Fruit fly (Drosophila melanogaster) S2 (cell line): ENCODE measurements around the gene spri.
A peak's percentile ranks its signal among the peaks of the same experiment; 100 is the strongest.

Source experiments
- CG8478 ChIP-seq: fragments of >200 bp; optimal IDR thresholded peaks from 2 replicates; lab custom pipeline; 2018
- CTCF ChIP-seq, 2 experiments: fragments of >200 bp; optimal IDR thresholded peaks; 2 replicates each; lab custom pipeline; 2018

spri gene

dm6 chrX:10473510-10474212 lies 111.6 kb downstream of the spri start, which contains the start of gene CG2889:
CG2889 (plus strand) TSS chrX:10473938.
- TF ChIP-seq CG8478 (no peak), CTCF (optimal IDR thresholded peaks at IDR 0.05; lab: Kevin White, UChicago) (peak in 1 of 2 experiments; percentile 14)

DNA sequence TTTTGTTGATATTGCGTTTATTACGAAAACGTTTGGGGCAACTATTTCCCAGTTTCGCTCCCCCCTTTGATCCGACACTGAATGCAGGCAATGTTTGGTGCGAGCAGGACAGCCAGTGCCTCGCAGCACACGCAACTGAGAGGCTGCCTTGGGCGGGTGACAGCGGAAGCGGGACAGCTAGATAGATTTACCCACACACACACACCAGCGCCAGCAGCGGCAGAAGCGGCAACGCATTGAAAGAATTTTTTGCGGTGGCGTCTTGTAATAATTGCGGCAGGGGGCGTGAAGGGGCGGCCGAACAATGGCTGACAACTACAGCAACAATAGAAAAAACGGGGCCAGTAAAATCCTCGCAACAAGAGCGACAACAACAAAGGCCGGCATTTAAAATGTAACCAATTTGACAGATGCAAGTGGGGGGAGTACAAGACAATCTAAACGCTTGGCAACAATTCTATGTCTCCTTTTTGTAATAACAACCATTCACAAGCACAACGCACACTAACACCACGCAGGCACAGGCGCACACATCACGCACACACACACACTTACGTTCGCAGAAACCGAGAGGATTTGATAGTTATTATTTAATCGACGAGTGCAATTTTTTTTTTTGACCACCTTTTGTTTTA lies 112.5 kb downstream of the spri start:
- TF ChIP-seq CG8478 (peak; percentile 70), CTCF (optimal IDR thresholded peaks at IDR 0.05; lab: Kevin White, UChicago) (peak; percentile 38 to 41)

dm6 chrX:10464531-10464930 lies 120.7 kb downstream of the spri start:
- TF ChIP-seq CG8478 = no peak
- TF ChIP-seq CTCF (optimal IDR thresholded peaks at IDR 0.05; lab: Kevin White, UChicago) = no peak

DNA sequence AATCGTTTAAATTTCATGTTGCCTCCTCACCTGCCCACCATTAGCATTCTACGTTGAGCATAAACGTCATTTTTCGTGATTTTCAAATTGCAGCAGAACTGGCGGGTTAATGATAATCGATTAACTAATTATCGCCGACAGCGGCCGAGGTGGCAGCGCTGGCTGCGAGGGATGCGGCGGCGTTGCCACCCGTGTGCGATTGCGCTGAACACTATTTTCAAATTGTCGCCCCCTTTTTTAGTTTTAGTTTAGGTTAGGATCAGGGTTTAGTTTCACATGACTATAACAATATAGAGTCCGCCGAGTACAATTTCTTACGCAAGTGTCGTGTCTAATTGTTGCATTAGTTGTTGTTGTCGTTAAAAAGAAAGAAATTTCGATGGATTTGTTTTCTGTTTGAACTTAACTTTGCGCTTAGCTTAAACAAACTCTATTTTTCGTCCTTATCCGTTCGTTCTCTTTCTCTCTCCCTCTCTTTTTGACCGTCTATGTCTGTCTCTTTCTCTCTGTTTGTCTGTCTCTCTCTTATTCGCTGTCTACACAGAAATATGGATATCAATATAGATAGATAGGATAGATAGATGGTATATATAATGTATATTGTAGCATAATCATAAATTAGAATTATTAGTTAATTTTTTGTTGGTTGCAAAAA lies 122.0 kb downstream of the spri start:
- TF ChIP-seq CTCF (optimal IDR thresholded peaks at IDR 0.05; lab: Kevin White, UChicago) (peak in 1 of 2 experiments; percentile 20), CG8478 (peak; percentile 18)

- TF ChIP-seq CG8478 (no peak), CTCF (optimal IDR thresholded peaks at IDR 0.05; lab: Kevin White, UChicago) (no peak)
These were observed 123.3 kb downstream of the spri start for dm6 chrX:10461938-10462337.

dm6 chrX:10460506-10461114 lies 124.6 kb downstream of the spri start, which contains the start of gene Neb-cGP:
Neb-cGP (plus strand) TSS chrX:10460736.
- TF ChIP-seq CTCF (optimal IDR thresholded peaks at IDR 0.05; lab: Kevin White, UChicago) = no peak
- no peak for TF ChIP-seq CG8478

DNA sequence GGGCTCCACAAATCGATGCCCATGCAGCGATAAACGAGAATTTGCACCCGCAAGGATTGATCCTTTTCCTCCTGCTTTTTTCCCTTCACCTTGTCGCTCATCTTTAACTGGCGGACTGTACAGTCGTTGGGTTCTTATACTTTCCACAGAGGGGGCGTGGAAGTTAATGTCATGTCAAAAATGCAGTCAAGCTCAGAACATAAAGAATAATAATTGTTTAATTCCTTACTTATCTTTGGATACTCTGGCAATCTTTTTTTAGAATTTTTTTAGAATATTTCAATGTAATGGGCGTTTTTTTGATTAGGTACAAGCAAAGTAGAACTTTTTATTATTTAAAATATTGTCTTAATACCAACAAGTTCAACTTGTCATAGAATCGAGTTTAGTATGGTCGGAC lies 125.6 kb downstream of the spri start, which contains the start of gene Or9a:
TSS of gene Or9a (minus strand) at position 101 of the 400 bp plus-strand sequence.
- TF ChIP-seq CG8478 = no peak
- TF ChIP-seq CTCF (optimal IDR thresholded peaks at IDR 0.05; lab: Kevin White, UChicago) = no peak

- TF ChIP-seq CTCF (optimal IDR thresholded peaks at IDR 0.05; lab: Kevin White, UChicago) (no peak), CG8478 (no peak)
These were observed 130.4 kb downstream of the spri start, which contains the start of gene CG32683 for dm6 chrX:10454795-10455194. CG32683 (minus strand) TSS chrX:10454895.
